Worm (Caenorhabditis elegans) whole organism, L4/young adult: ENCODE results near the gene mstr-2.

Source experiments
- W03F9.2 ChIP-seq: fragments of 150-350 bp; optimal IDR thresholded peaks from 2 replicates; lab custom pipeline; 2014; ENCODE audit warnings: missing biosample characterization, missing genetic modification characterization
- dao-5 ChIP-seq: sonication (generic microtip); optimal IDR thresholded peaks from 2 replicates; lab custom pipeline; 2016; ENCODE audit warnings: missing genotype, missing genetic modification characterization, moderate library complexity, missing compliant biosample characterization
- him-1 ChIP-seq: sonication (generic microtip); optimal IDR thresholded peaks from 2 replicates; lab custom pipeline; 2016; ENCODE audit warnings: missing genotype, missing genetic modification reagents, missing genetic modification characterization, missing compliant biosample characterization

mstr-2 gene

DNA sequence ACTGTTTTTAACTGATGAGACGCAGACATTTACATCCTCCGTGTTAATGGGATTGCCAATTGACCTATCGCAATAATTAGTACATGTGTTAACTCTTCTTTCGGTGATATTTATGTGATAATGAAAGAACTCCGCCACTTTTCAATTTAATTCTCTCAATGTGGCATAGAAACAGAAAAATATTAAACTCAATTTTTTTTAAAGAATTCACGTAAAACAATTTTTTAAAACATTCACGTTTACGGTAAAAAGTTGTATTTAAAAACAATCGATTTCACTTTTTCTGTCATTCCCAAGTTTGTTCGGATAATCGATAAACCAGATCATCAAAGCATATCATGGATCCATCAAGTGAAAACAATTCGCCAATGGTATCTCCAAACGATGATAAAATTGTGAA is at the start of gene mstr-2:
Gene mstr-2, plus strand, starts transcription at position 301 of the 400 bp plus-strand sequence.
- TF ChIP-seq him-1 (tag; lab: Kevin White, UChicago) (no peak), W03F9.2 (no peak), dao-5 (tag; lab: Kevin White, UChicago) (no peak)

DNA sequence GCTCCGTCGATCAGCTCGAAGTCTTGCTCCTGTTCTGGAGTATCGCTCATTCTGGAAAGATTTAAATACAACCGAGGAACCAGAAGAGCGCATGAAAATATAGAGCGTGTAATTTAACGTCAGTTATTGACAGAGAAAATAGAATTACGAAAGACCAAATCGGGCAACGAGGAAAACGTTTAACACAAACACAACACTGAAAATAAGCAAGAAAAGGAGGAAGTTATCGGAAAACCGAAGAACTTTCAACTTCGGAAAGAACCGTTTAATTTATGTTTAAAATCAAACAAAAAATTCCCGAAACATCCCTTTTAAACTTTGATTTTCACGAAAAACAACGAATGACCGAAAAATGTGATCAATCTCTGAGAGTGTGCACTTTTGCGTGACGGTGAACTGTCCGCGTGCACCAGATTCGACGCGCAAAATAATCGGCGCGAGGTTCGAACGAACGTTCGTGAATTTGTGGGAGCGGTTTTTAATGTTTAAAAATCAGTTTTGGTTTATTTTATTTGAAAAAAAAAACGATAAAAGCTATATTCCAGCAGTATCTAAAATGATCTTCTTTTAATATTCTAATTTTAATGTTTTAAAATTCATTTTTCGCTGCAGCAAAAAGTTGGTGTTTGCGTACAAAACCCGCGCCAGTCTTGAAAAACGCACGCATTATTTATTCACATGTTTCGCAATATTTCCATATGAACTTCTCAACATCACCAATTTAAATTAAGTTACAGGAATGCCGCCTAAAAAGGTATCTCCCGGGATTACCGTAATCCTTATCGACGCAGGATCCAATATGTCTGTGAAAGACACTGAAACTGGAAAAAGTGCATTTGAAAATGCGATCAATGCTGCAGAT is 49.6 kb upstream of the mstr-2 start, which contains the start of the genes R07E5.7 and cku-80:
Gene R07E5.7, minus strand, starts transcription at position 51 of the 862 bp plus-strand sequence.
Gene cku-80, plus strand, starts transcription at position 732 of the 862 bp plus-strand sequence.
- peak; percentile 73 for TF ChIP-seq W03F9.2
- no peak for TF ChIP-seq dao-5 (tag; lab: Kevin White, UChicago)

DNA sequence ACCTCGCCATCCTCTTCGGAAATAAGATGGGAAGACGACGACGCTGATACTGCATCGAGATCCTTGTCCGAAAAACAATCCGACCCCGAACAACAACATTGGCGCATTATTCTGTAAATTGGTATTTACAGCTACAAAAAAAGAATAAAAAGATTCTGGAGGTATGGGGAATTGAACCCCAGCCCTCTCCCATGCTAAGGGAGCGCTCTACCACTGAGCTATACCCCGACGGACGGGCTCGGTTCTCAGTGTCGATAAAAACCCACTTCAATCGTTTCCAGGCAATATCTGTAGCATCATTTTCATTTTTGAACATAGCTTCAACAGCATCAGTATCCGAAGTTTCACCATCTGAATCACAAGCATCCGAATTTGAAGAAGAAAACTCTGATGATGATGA is 40.1 kb upstream of the mstr-2 start:
- TF ChIP-seq him-1 (tag; lab: Kevin White, UChicago) (no peak), dao-5 (tag; lab: Kevin White, UChicago) (no peak), W03F9.2 (no peak)

DNA sequence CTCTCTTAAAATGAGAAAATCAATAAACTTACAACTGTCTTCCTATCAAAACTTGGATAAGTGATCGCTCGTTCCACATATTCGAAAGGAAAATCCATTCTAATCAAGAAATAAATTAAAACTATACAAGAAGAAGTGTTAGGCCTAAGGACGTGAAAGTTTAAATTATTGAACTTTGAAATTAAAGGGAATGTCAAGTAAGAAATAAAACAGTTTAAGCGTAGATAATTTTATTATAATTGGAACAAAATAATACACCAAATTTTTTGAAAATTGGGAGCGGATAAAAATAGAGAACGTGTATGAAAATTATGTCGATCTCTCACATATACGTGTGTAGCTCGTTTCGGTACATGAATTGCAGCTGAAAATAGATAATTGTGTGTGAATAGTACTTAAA is 39.5 kb upstream of the mstr-2 start, which contains the start of gene C28A5.6:
Gene C28A5.6, minus strand, starts transcription at position 101 of the 400 bp plus-strand sequence.
- TF ChIP-seq him-1 (tag; lab: Kevin White, UChicago), result no peak
- no peak for TF ChIP-seq dao-5 (tag; lab: Kevin White, UChicago)
- no peak for TF ChIP-seq W03F9.2

DNA sequence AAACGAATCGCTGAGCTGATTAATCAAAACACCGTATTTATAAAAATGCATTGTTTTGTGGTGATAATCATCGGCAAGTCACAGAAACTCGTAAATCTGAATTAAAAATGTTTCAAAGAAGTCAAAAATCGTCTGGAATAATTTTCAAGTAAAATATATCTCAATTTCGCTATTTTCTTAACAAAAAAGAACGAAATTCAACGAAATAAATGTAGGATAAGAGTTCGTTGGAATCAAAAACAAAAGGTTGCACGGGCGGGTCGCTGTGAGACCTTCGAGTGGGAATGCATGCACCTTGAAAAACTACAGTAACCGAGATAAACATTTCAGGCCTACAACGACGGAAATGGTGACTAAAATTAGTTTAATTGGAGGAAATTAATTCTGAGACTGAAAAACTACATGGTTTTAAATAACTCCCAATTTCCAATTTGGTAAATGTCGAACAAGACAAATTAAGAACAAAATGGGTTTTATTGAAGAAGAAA is 34.6 kb upstream of the mstr-2 start, which contains the start of gene C28A5.1:
Gene C28A5.1, minus strand, starts transcription at position 51 of the 488 bp plus-strand sequence.
- peak; percentile 52 for TF ChIP-seq W03F9.2
- TF ChIP-seq him-1 (tag; lab: Kevin White, UChicago), result no peak

DNA sequence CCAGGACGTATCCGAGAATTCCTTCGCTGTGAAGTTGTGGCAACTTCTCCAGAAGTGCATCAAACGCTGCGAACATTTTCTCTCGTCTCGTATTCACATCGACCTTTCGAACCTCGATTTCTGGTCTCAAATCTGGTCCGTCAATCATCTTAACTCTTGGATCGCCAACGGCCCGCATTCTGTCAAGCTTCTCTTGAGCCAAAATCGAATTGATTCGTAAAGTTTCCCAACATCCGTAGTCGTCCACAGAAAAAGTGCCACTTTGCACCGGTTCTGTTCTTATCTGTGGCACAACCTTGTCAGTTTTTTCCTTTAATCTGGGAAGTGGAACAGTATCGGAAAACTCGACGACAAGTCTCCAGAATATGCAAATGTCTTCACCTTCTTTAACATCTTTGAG is 33.6 kb upstream of the mstr-2 start:
- TF ChIP-seq him-1 (tag; lab: Kevin White, UChicago) (no peak), W03F9.2 (no peak), dao-5 (tag; lab: Kevin White, UChicago) (no peak)

DNA sequence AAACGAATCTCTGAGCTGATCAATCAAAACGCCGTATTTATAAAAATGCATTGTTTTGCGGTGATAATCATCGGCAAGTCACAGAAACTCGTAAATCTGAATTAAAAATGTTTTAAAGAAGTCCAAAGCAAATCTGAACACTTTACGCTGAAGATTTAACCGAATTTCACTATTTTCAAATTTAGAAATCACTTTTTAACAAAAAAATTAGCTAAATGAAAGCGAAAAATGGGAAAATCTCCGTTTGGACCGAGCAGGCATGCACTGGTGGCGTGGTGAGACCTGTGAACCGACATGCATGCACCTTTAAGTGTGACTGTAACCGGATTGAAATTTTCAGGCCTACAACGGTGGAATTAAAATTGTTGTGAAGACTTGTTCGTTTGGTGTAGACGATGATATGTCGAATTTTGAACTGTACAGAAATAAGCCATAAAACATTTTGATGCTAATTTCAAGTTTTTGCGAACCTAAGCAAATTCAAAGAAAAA is 29.4 kb upstream of the mstr-2 start, which contains the start of gene C28A5.2:
Gene C28A5.2, minus strand, starts transcription at position 51 of the 491 bp plus-strand sequence.
- TF ChIP-seq him-1 (tag; lab: Kevin White, UChicago) (no peak), dao-5 (tag; lab: Kevin White, UChicago) (no peak), W03F9.2 (no peak)

DNA sequence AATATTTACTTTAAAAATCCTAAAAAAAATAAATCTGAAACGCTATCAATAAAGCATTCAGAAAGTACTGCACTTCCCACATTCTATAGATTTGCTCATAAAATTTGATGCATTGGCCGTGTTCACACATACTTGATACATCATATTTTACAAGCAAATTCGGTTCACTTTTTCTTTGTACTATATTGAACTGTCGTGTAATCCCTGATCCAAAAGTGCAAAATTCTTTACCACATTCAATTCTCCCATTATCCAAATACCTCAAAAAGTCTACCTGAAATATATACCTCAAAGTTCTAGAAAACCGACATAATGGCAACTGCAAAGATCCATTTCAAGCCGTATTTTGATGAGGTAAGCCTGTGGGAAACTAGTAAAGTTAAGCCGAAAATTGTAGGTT is 27.1 kb upstream of the mstr-2 start, which contains the start of gene nex-3:
Gene nex-3, plus strand, starts transcription at position 301 of the 400 bp plus-strand sequence.
- no peak for TF ChIP-seq W03F9.2

DNA sequence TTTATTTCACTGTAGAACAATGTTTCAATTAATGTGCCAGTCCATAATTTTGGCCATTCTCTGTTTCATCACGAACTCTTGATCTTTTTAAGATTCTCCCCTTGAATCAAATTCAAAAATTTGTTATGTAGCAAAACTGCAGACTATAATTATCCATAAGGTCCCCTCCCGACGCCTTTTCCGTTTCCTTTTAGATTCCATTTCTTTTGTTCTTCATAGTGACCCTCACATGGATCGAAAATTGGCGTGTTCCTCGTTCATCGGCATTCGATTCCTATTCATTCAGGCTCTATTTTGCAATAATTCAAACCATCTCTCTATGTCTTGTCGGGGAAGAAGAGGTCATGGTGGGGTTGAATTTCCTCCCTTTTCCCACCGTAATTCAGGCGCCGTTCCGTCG is 24.4 kb upstream of the mstr-2 start:
- TF ChIP-seq dao-5 (tag; lab: Kevin White, UChicago) (no peak), W03F9.2 (no peak), him-1 (tag; lab: Kevin White, UChicago) (no peak)

DNA sequence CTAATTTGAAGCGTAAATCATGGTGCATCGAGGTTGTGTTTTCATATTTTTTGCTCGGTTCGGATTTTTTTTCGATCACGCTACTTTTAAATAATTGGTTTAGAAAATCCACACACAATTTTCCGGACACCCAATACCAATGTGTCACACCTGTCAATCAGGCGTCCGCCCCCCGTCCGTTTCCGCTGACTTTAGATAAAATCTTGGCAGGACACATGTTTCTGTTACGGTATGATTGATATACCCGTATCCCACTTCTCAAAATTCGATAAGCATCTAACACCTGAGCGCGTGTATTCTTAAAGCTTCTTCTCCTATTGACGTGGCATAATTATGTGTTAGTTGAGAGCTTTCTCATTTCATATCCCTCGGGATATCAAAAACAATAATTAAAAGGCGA is 20.9 kb upstream of the mstr-2 start:
- TF ChIP-seq W03F9.2 (no peak), dao-5 (tag; lab: Kevin White, UChicago) (no peak), him-1 (tag; lab: Kevin White, UChicago) (no peak)

DNA sequence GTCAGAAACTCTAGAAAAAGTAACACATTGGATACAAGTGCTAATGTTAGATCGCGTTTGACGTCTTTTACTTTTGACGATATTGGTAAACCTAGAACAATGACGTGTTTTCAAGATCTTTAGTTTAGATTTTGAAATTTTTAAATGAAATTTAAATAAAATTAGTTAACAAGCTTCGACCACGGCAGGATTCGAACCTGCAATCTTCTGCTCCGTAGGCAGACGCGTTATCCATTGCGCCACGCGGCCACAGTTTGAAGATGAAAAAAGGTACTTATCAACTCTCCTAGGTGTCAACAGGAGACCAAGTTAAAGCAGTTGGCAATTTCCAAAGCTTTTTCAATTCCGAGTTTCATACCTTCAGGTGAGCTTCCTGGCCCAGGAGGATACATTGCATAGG is 19.6 kb upstream of the mstr-2 start:
- peak; percentile 15 for TF ChIP-seq W03F9.2
- no peak for TF ChIP-seq him-1 (tag; lab: Kevin White, UChicago)
- TF ChIP-seq dao-5 (tag; lab: Kevin White, UChicago), result peak; percentile 34

DNA sequence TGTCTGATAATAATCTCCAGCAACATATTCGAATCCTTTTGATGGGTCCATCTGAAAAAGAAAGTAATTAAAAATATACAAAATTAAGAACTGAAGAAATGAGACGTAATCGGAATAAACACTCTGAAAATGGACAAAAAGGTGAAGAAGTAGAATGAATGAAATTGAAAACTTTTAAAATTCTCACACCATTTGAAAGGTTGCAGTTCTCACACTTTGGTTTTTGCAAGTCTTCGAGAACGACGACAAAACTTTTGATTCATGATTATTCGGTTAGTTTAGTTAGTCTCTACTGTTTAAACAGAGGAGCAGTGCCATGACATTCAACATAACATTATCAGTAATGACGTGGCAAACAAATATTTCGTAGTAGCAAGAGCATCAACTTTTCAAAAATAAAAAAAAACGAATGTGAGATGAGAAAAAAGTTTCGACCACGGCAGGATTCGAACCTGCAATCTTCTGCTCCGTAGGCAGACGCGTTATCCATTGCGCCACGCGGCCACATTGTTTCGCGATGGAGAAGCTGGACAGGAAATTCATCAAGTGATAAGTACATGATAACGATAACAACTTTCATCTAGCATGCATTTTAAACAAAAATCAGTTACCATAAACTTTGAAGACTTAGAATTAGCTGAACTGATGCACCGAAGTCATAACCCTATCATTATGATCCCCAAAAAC is 18.9 kb upstream of the mstr-2 start, which contains the start of gene ceh-43:
Gene ceh-43, minus strand, starts transcription at position 51 of the 687 bp plus-strand sequence.
- TF ChIP-seq W03F9.2 (no peak), dao-5 (tag; lab: Kevin White, UChicago) (no peak), him-1 (tag; lab: Kevin White, UChicago) (no peak)

DNA sequence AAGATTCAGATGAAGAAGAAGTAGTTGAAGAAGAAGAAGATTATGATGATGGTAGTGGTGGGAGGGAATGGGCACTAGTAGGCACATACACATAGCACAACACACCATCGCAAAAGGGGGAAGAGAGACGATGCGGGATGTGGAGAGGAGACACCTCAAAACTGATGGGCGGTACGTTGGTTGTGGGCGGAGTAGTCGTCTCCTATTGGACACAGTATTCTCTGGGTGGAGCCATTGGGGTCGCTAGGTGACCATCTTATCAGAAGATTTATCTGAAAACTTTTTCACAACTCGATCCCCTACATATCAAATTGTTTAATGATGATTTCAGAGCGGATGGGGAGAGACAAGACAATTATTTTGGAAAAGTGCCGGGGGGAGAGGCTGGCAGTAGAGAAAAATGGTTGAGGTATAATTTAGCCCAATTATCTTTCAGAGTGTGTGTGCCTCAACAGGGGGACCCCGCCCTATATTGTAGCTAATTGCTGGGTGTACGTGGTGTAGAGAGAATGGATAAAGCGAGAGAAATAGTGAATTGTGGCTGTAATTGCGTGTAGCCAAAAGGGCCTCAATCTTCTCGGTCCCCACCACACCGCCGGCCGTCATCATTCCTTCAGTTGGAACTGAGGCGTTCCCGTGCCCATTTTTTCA is 18.0 kb upstream of the mstr-2 start:
- TF ChIP-seq W03F9.2 (no peak), dao-5 (tag; lab: Kevin White, UChicago) (no peak), him-1 (tag; lab: Kevin White, UChicago) (no peak)
